Worm (Caenorhabditis elegans) whole organism, mixed stage, embryonic: ENCODE data around the gene unc-77.

Experiments used
- ces-1 ChIP-seq: fragments of 150-350 bp; optimal IDR thresholded peaks from 2 replicates; lab custom pipeline; 2014; ENCODE audit warnings: missing biosample characterization, missing genetic modification reagents, missing genetic modification characterization
- cnd-1 ChIP-seq: fragments of 200-800 bp; sonication (Bioruptor generic); optimal IDR thresholded peaks from 2 replicates; lab custom pipeline; 2018; ENCODE audit warnings: mild to moderate bottlenecking, missing genetic modification characterization, missing compliant biosample characterization
- lsy-2 ChIP-seq: fragments of 150-350 bp; optimal IDR thresholded peaks from 2 replicates; lab custom pipeline; 2014; ENCODE audit warnings: missing biosample characterization, missing genetic modification characterization
- mep-1 ChIP-seq: fragments of 150-350 bp; optimal IDR thresholded peaks from 2 replicates; lab custom pipeline; 2017; ENCODE audit warnings: missing biosample characterization, missing genetic modification reagents, missing genetic modification characterization, inconsistent platforms
- nhr-237 ChIP-seq: fragments of 150-350 bp; optimal IDR thresholded peaks from 2 replicates; lab custom pipeline; 2014; ENCODE audit warnings: missing biosample characterization, missing genetic modification characterization
- sptf-1 ChIP-seq: sonication (generic microtip); optimal IDR thresholded peaks from 2 replicates; lab custom pipeline; 2017; ENCODE audit warnings: mild to moderate bottlenecking, missing genetic modification characterization, moderate library complexity, missing compliant biosample characterization
- unc-39 ChIP-seq: fragments of 150-350 bp; optimal IDR thresholded peaks from 2 replicates; lab custom pipeline; 2014; ENCODE audit warnings: missing biosample characterization, missing genetic modification characterization
- unc-62 ChIP-seq: fragments of 150-350 bp; optimal IDR thresholded peaks from 2 replicates; lab custom pipeline; 2014; ENCODE audit warnings: missing biosample characterization, missing genetic modification reagents, missing genetic modification characterization
- zip-8 ChIP-seq: fragments of 150-350 bp; optimal IDR thresholded peaks from 2 replicates; lab custom pipeline; 2014; ENCODE audit warnings: missing biosample characterization, missing genetic modification characterization
- ztf-11 ChIP-seq: fragments of 150-350 bp; optimal IDR thresholded peaks from 2 replicates; lab custom pipeline; 2014; ENCODE audit warnings: missing biosample characterization, missing genetic modification characterization

ce11 chrIV:6145984-6146383 is 37.7 kb downstream of the unc-77 start:
- TF ChIP-seq unc-62 = no peak
- no peak for TF ChIP-seq lsy-2 (tag; lab: Kevin White, UChicago)
- no peak for TF ChIP-seq zip-8
- no peak for TF ChIP-seq cnd-1 (tag; lab: Kevin White, UChicago)
- no peak for TF ChIP-seq nhr-237 (tag; lab: Kevin White, UChicago)
- TF ChIP-seq unc-39 = no peak
- no peak for TF ChIP-seq ces-1
- TF ChIP-seq sptf-1 (tag; lab: Kevin White, UChicago) = no peak
- no peak for TF ChIP-seq mep-1 (tag; lab: Kevin White, UChicago)
- TF ChIP-seq ztf-11 = no peak
